Worm (Caenorhabditis elegans): ENCODE data around the gene F58F12.1.

F58F12.1 gene

DNA sequence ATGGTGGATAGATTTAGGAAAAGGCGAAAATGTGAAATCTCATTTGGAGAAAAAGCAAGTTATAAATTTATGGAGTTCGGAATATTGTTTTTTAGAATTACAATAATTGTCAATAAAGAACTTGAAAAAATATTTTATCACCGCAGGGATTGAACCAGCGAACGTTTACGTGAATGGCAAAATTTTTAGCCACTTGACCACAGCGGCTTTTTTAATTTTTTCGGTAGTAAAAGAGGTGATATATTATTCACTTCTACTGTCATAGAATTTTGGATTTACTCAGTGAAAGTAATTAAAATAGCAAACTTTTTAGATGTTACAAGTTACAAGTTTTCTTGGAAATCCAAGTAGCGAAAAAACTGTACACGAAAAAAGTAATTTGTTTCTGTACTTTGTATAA lies 25.2 kb upstream of the F58F12.1 start:
- TF ChIP-seq sdz-12 (GFP tag; optimal IDR thresholded peaks at IDR 0.05) (no peak), F10B5.3 (tag; optimal IDR thresholded peaks at IDR 0.05) (no peak), ctbp-1 (GFP tag; IDR thresholded peaks at IDR 0.05) (no peak), egl-27 (tag; optimal IDR thresholded peaks at IDR 0.05) (no peak), mdl-1 (tag; optimal IDR thresholded peaks at IDR 0.05) (no peak), lsy-2 (tag; optimal IDR thresholded peaks at IDR 0.05) (no peak), vab-7 (GFP tag; IDR thresholded peaks at IDR 0.05) (no peak), dmd-8 (GFP tag; IDR thresholded peaks at IDR 0.05) (peak; percentile 57; the same call in 1 of the 2 replicates), ztf-11 (tag; optimal IDR thresholded peaks at IDR 0.05) (no peak), snpc-4 (tag; optimal IDR thresholded peaks at IDR 0.05) (no peak), zag-1 (tag; optimal IDR thresholded peaks at IDR 0.05) (no peak), cey-2 (tag; optimal IDR thresholded peaks at IDR 0.05; ENCODE audit: borderline replicate concordance, insufficient read depth) (no peak), spr-1 (tag; optimal IDR thresholded peaks at IDR 0.05) (no peak), aly-2 (tag; optimal IDR thresholded peaks at IDR 0.05) (no peak), lir-3 (tag; optimal IDR thresholded peaks at IDR 0.05) (no peak), dpl-1 (GFP tag; optimal IDR thresholded peaks at IDR 0.05) (no peak), nhr-41 (GFP tag; IDR thresholded peaks at IDR 0.05) (no peak), nhr-10 (tag; optimal IDR thresholded peaks at IDR 0.05) (no peak), arid-1 (GFP tag; conservative IDR thresholded peaks at IDR 0.05) (peak; percentile 86), nhr-48 (tag; optimal IDR thresholded peaks at IDR 0.05) (no peak), tra-1 (GFP tag; IDR thresholded peaks at IDR 0.05) (no peak), F37D6.2 (tag; optimal IDR thresholded peaks at IDR 0.05) (no peak), gei-8 (GFP tag; optimal IDR thresholded peaks at IDR 0.05) (no peak), T20F7.1 (GFP tag; optimal IDR thresholded peaks at IDR 0.05) (no peak), dmd-6 (GFP tag; IDR thresholded peaks at IDR 0.05) (no peak), unc-39 (tag; optimal IDR thresholded peaks at IDR 0.05) (no peak), egl-43 (GFP tag; IDR thresholded peaks at IDR 0.05) (no peak), daf-19 (GFP tag; conservative IDR thresholded peaks at IDR 0.05) (0 out of 2 replicates have a peak, but pooled peaks have one; percentile 62), fkh-10 (GFP tag; optimal IDR thresholded peaks at IDR 0.05) (no peak), lin-38 (GFP tag; IDR thresholded peaks at IDR 0.05) (peak; percentile 60), lin-15B (tag; optimal IDR thresholded peaks at IDR 0.05) (no peak), zip-11 (GFP tag; IDR thresholded peaks at IDR 0.05) (no peak), hlh-30 (tag; optimal IDR thresholded peaks at IDR 0.05; ENCODE audit: insufficient read depth) (no peak), saeg-2 (GFP tag; IDR thresholded peaks at IDR 0.05) (no peak), dmd-9 (GFP tag; IDR thresholded peaks at IDR 0.05) (no peak), ceh-62 (tag; optimal IDR thresholded peaks at IDR 0.05) (no peak), zfp-2 (tag; optimal IDR thresholded peaks at IDR 0.05) (no peak), jun-1 (tag; optimal IDR thresholded peaks at IDR 0.05) (no peak), zfp-3 (GFP tag; conservative IDR thresholded peaks at IDR 0.05) (no peak), unc-62 (GFP tag; optimal IDR thresholded peaks at IDR 0.05 in 1 of 2) (no peak), unc-62 (tag; optimal IDR thresholded peaks at IDR 0.05) (no peak), nhr-76 (tag; optimal IDR thresholded peaks at IDR 0.05) (no peak), Y48G9A.11 (GFP tag; IDR thresholded peaks at IDR 0.05) (no peak), nhr-111 (GFP tag; optimal IDR thresholded peaks at IDR 0.05) (no peak), T26A8.4 (GFP tag; IDR thresholded peaks at IDR 0.05) (no peak), Y75B8A.6 (GFP tag; IDR thresholded peaks at IDR 0.05) (no peak), mep-1 (tag; optimal IDR thresholded peaks at IDR 0.05) (no peak), aha-1 (tag) (no peak), ceh-28 (tag; optimal IDR thresholded peaks at IDR 0.05) (no peak), lim-7 (GFP tag; IDR thresholded peaks at IDR 0.05) (peak; percentile 77), php-3 (GFP tag; IDR thresholded peaks at IDR 0.05) (no peak), mes-2 (tag; optimal IDR thresholded peaks at IDR 0.05; ENCODE audit: poor library complexity, severe bottlenecking) (no peak), ZK337.2 (GFP tag; IDR thresholded peaks at IDR 0.05) (no peak)

All from whole organism, L4 larva.